Worm (Caenorhabditis elegans): ENCODE results near the gene sip-1.

Gene sip-1

ce11 chrIII:10536087-10536723 lies 29.6 kb upstream of the sip-1 start:
- TF ChIP-seq lin-13 (tag; optimal IDR thresholded peaks at IDR 0.05) (no peak), M03D4.4 (tag; optimal IDR thresholded peaks at IDR 0.05) (no peak), tbx-8 (GFP tag; optimal IDR thresholded peaks at IDR 0.05) (no peak), snpc-4 (tag; optimal IDR thresholded peaks at IDR 0.05) (no peak), mep-1 (tag; optimal IDR thresholded peaks at IDR 0.05) (no peak), bed-3 (GFP tag; optimal IDR thresholded peaks at IDR 0.05) (no peak), cnd-1 (tag; optimal IDR thresholded peaks at IDR 0.05) (no peak), blmp-1 (tag; optimal IDR thresholded peaks at IDR 0.05) (no peak)

ce11 chrIII:10535226-10535625 lies 28.6 kb upstream of the sip-1 start, which contains the start of gene hpd-1:
hpd-1 (plus strand) TSS chrIII:10535526.
- TF ChIP-seq lin-32 (GFP tag; optimal IDR thresholded peaks at IDR 0.05) = no peak
- TF ChIP-seq mab-5 (tag; optimal IDR thresholded peaks at IDR 0.05) = no peak
- no peak for TF ChIP-seq nhr-28 (tag; optimal IDR thresholded peaks at IDR 0.05)

DNA sequence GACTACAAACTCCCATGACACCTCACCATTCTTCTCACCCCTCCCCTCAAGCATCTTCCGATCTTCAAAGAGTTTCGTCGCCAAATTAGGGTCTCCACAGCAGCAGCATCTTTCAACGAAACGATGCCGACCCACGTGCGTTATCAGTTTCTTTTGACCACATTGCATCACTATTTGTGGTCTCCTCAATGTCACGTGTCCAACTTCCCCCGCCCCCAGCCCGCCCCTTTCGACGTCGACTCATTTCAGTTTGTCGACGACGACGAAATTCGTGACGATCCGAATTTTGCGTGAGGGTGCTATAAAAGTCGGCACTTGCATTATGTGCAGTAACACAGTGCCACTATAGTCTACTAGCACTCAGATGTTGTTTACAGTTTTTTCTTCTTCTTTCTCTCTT lies 27.6 kb upstream of the sip-1 start:
- TF ChIP-seq nhr-12 (tag; optimal IDR thresholded peaks at IDR 0.05) (no peak), ceh-39 (tag; optimal IDR thresholded peaks at IDR 0.05) (no peak), unc-39 (tag; optimal IDR thresholded peaks at IDR 0.05) (no peak), ces-1 (GFP tag; optimal IDR thresholded peaks at IDR 0.05) (no peak), lin-13 (tag; optimal IDR thresholded peaks at IDR 0.05) (no peak)

ce11 chrIII:10533310-10533709 lies 26.7 kb upstream of the sip-1 start:
- TF ChIP-seq elt-3 (tag; optimal IDR thresholded peaks at IDR 0.05) (peak; percentile 79), bed-3 (GFP tag; optimal IDR thresholded peaks at IDR 0.05) (no peak), unc-62 (GFP tag; optimal IDR thresholded peaks at IDR 0.05) (peak; percentile 30)

DNA sequence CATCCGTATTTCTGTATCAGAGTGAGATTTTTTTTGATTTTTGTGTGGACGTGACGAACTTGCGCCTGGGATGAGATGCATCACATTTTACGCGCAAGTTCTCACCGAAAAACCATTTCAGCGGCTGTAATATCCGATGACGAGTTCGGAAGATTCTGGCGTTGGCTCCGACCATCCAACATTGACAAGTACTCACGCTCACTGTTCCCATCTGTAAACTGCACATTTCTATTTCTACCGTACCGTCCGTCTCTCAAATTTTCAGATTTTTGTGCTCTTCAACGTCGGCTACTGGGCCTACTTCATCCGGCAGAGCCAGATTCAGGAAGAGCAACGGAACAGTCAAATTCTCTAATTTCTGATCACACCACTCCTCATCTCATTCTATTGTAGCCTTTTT lies 20.8 kb upstream of the sip-1 start:
- TF ChIP-seq mab-5 (tag; optimal IDR thresholded peaks at IDR 0.05) = no peak
- no peak for TF ChIP-seq flh-1 (GFP tag; optimal IDR thresholded peaks at IDR 0.05)
- TF ChIP-seq elt-3 (tag; optimal IDR thresholded peaks at IDR 0.05) = no peak
- no peak for TF ChIP-seq snpc-4 (tag; optimal IDR thresholded peaks at IDR 0.05)
- TF ChIP-seq M03D4.4 (tag; optimal IDR thresholded peaks at IDR 0.05) = no peak
- no peak for TF ChIP-seq pha-4 (tag; optimal IDR thresholded peaks at IDR 0.05)
- TF ChIP-seq unc-62 (GFP tag; optimal IDR thresholded peaks at IDR 0.05) = no peak
- no peak for TF ChIP-seq sptf-1 (tag; optimal IDR thresholded peaks at IDR 0.05)
- TF ChIP-seq lin-32 (GFP tag; optimal IDR thresholded peaks at IDR 0.05) = no peak
- no peak for TF ChIP-seq drap-1 (GFP tag; optimal IDR thresholded peaks at IDR 0.05)

ce11 chrIII:10525927-10526326 lies 19.3 kb upstream of the sip-1 start:
- TF ChIP-seq mab-5 (tag; optimal IDR thresholded peaks at IDR 0.05) (peak; percentile 9), unc-62 (GFP tag; optimal IDR thresholded peaks at IDR 0.05) (peak; percentile 96), lsy-2 (tag; optimal IDR thresholded peaks at IDR 0.05) (no peak), unc-120 (tag; optimal IDR thresholded peaks at IDR 0.05; ENCODE audit: poor library complexity, severe bottlenecking) (peak; percentile 85), hlh-1 (tag; optimal IDR thresholded peaks at IDR 0.05) (peak; percentile 81), unc-39 (tag; optimal IDR thresholded peaks at IDR 0.05) (no peak), sem-2 (GFP tag; optimal IDR thresholded peaks at IDR 0.05) (no peak), snpc-4 (tag; optimal IDR thresholded peaks at IDR 0.05) (no peak), mep-1 (tag; optimal IDR thresholded peaks at IDR 0.05) (no peak), ces-1 (GFP tag; optimal IDR thresholded peaks at IDR 0.05) (no peak)

ce11 chrIII:10524823-10525222 lies 18.2 kb upstream of the sip-1 start:
- TF ChIP-seq nhr-12 (tag; optimal IDR thresholded peaks at IDR 0.05) = no peak
- no peak for TF ChIP-seq ceh-43 (GFP tag; optimal IDR thresholded peaks at IDR 0.05)
- no peak for TF ChIP-seq cnd-1 (tag; optimal IDR thresholded peaks at IDR 0.05)
- no peak for TF ChIP-seq ceh-83 (GFP tag; optimal IDR thresholded peaks at IDR 0.05)
- no peak for TF ChIP-seq unc-39 (tag; optimal IDR thresholded peaks at IDR 0.05)
- TF ChIP-seq mls-2 (tag; optimal IDR thresholded peaks at IDR 0.05) = no peak
- TF ChIP-seq elt-1 (tag; optimal IDR thresholded peaks at IDR 0.05; ENCODE audit: borderline replicate concordance, insufficient read depth) = no peak
- TF ChIP-seq tbx-8 (GFP tag; optimal IDR thresholded peaks at IDR 0.05) = no peak
- TF ChIP-seq blmp-1 (tag; optimal IDR thresholded peaks at IDR 0.05) = no peak
- TF ChIP-seq lin-13 (tag; optimal IDR thresholded peaks at IDR 0.05) = no peak
- TF ChIP-seq drap-1 (GFP tag; optimal IDR thresholded peaks at IDR 0.05) = no peak

Measured in whole organism, mixed stage, embryonic.